Fruit fly (Drosophila melanogaster) S2 (cell line): ENCODE results near the gene Aldh7A1.

Experiments
- CG8478 ChIP-seq: fragments of >200 bp; optimal IDR thresholded peaks from 2 replicates; lab custom pipeline; 2018
- CTCF ChIP-seq, 2 experiments: fragments of >200 bp; optimal IDR thresholded peaks; 2 replicates each; lab custom pipeline; 2018

dm6 chr3L:19234922-19235702, 33.6 kb downstream of the Aldh7A1 start, which contains the start of gene fz2:
- TF ChIP-seq CTCF (optimal IDR thresholded peaks at IDR 0.05; lab: Kevin White, UChicago) (no peak), CG8478 (lab: Kevin White, UChicago) (no peak)
